Fruit fly (Drosophila melanogaster) whole organism, embryonic: ENCODE measurements around the gene T48.

Experiments used
- Ada2b ChIP-seq: fragments of 200-800 bp; sonication (Bioruptor generic); IDR thresholded peaks from 2 replicates; pipeline ENCODE4 v1.3.6; 2022; ENCODE audit warnings: missing biosample characterization, missing genetic modification characterization
- B-H2 ChIP-seq: fragments of 200-800 bp; sonication (Bioruptor generic); optimal IDR thresholded peaks from 2 replicates; lab custom pipeline; 2018; ENCODE audit warnings: missing biosample characterization, mild to moderate bottlenecking, missing genetic modification characterization
- CG11398 ChIP-seq: fragments of 200-800 bp; sonication (Bioruptor generic); optimal IDR thresholded peaks from 2 replicates; lab custom pipeline; 2016; ENCODE audit warnings: missing biosample characterization, missing genetic modification characterization
- CG11456 ChIP-seq: fragments of 200-800 bp; sonication (Bioruptor generic); IDR thresholded peaks from 3 replicates; pipeline ENCODE4 v1.3.6; 2022; ENCODE audit warnings: missing biosample characterization, missing genetic modification characterization
- CG11560 ChIP-seq: fragments of 200-800 bp; sonication (Bioruptor generic); IDR thresholded peaks from 3 replicates; pipeline ENCODE4 v1.3.6; 2022; ENCODE audit warnings: missing biosample characterization, missing genetic modification characterization
- CG12236 ChIP-seq: fragments of 200-800 bp; sonication (Bioruptor generic); optimal IDR thresholded peaks from 2 replicates; lab custom pipeline; 2016; ENCODE audit warnings: missing biosample characterization, missing genetic modification characterization
- CG13424 ChIP-seq: fragments of 200-800 bp; sonication (Bioruptor generic); optimal IDR thresholded peaks from 2 replicates; lab custom pipeline; 2019; ENCODE audit warnings: missing biosample characterization, mild to moderate bottlenecking, missing genetic modification characterization, moderate library complexity
- CG16815 ChIP-seq: fragments of 200-800 bp; sonication (Bioruptor generic); optimal IDR thresholded peaks from 3 replicates; lab custom pipeline; 2017; ENCODE audit warnings: missing biosample characterization, mild to moderate bottlenecking, missing genetic modification characterization
- CG17385 ChIP-seq: fragments of 200-800 bp; sonication (Bioruptor generic); optimal IDR thresholded peaks from 3 replicates; lab custom pipeline; 2018; ENCODE audit warnings: missing biosample characterization, mild to moderate bottlenecking, missing genetic modification characterization
- CG17912 ChIP-seq: fragments of 200-800 bp; sonication (Bioruptor generic); optimal IDR thresholded peaks from 2 replicates; lab custom pipeline; 2018; ENCODE audit warnings: missing biosample characterization, mild to moderate bottlenecking, missing genetic modification characterization
- CG18476 ChIP-seq: fragments of 200-800 bp; sonication (Bioruptor generic); optimal IDR thresholded peaks from 2 replicates; lab custom pipeline; 2016; ENCODE audit warnings: missing biosample characterization, mild to moderate bottlenecking, missing genetic modification characterization
- CG2202 ChIP-seq: fragments of 200-800 bp; sonication (Bioruptor generic); optimal IDR thresholded peaks from 2 replicates; lab custom pipeline; 2018; ENCODE audit warnings: missing biosample characterization, mild to moderate bottlenecking, missing genetic modification characterization
- CG2712 ChIP-seq: fragments of 200-800 bp; optimal IDR thresholded peaks from 3 replicates; lab custom pipeline; 2019; ENCODE audit warnings: missing biosample characterization, mild to moderate bottlenecking, missing genetic modification characterization, moderate library complexity
- CG4820 ChIP-seq: fragments of 200-800 bp; sonication (Bioruptor generic); optimal IDR thresholded peaks from 3 replicates; lab custom pipeline; 2016; ENCODE audit warnings: missing biosample characterization, missing genetic modification characterization
- CG5953 ChIP-seq: fragments of 200-800 bp; sonication (Bioruptor generic); IDR thresholded peaks from 2 replicates; pipeline ENCODE4 v1.3.6; 2022; ENCODE audit warnings: missing biosample characterization, missing genetic modification characterization
- CG6272 ChIP-seq: fragments of 200-800 bp; sonication (Bioruptor generic); IDR thresholded peaks from 2 replicates; pipeline ENCODE4 v1.3.6; 2022; ENCODE audit warnings: missing biosample characterization, missing genetic modification characterization
- CG8388 ChIP-seq: fragments of 200-800 bp; sonication (Bioruptor generic); optimal IDR thresholded peaks from 2 replicates; lab custom pipeline; 2019; ENCODE audit warnings: missing biosample characterization, mild to moderate bottlenecking, missing genetic modification characterization, moderate library complexity
- D ChIP-seq, 2 experiments: fragments of 200-800 bp in 1 of 2; fragments of >200 bp in 1 of 2; sonication (Bioruptor generic) in 1 of 2; optimal IDR thresholded peaks; 2 replicates in 1 of 2; 3 replicates in 1 of 2; lab custom pipeline; 2017; ENCODE audit warnings: mild to moderate bottlenecking in 1 of 2, missing biosample characterization in 1 of 2, missing genetic modification characterization in 1 of 2, missing genetic modification reagents in 1 of 2
- Dek ChIP-seq: fragments of 200-800 bp; sonication (Bioruptor generic); optimal IDR thresholded peaks from 3 replicates; lab custom pipeline; 2019; ENCODE audit warnings: missing biosample characterization, mild to moderate bottlenecking, missing genetic modification characterization, moderate library complexity
- Ets97D ChIP-seq: fragments of 200-800 bp; sonication (Bioruptor generic); optimal IDR thresholded peaks from 3 replicates; lab custom pipeline; 2016; ENCODE audit warnings: missing biosample characterization, missing genetic modification characterization
- Fer1 ChIP-seq: fragments of 200-800 bp; sonication (Bioruptor generic); optimal IDR thresholded peaks from 2 replicates; lab custom pipeline; 2017; ENCODE audit warnings: missing biosample characterization, mild to moderate bottlenecking, missing genetic modification characterization
- Fer3 ChIP-seq: fragments of 200-800 bp; sonication (Bioruptor generic); optimal IDR thresholded peaks from 2 replicates; lab custom pipeline; 2018; ENCODE audit warnings: missing biosample characterization, mild to moderate bottlenecking, missing genetic modification characterization, moderate library complexity
- HLH54F ChIP-seq: fragments of 200-800 bp; sonication (Bioruptor generic); optimal IDR thresholded peaks from 3 replicates; lab custom pipeline; 2016; ENCODE audit warnings: missing biosample characterization, missing genetic modification characterization
- Mad ChIP-seq: fragments of 200-800 bp; sonication (Bioruptor generic); optimal IDR thresholded peaks from 2 replicates; lab custom pipeline; 2016; ENCODE audit warnings: missing biosample characterization, missing genetic modification characterization
- Mrtf ChIP-seq: fragments of 200-800 bp; sonication (Bioruptor generic); IDR thresholded peaks from 3 replicates; pipeline ENCODE4 v1.3.6; 2022; ENCODE audit warnings: missing biosample characterization, missing genetic modification characterization
- NC2α ChIP-seq: fragments of 200-800 bp; sonication (Bioruptor generic); optimal IDR thresholded peaks from 2 replicates; lab custom pipeline; 2016; ENCODE audit warnings: missing biosample characterization, missing genetic modification characterization
- Nf-YC ChIP-seq: fragments of 200-800 bp; optimal IDR thresholded peaks from 3 replicates; lab custom pipeline; 2019; ENCODE audit warnings: missing biosample characterization, mild to moderate bottlenecking, missing genetic modification characterization, moderate library complexity
- Oaz ChIP-seq: fragments of 200-800 bp; sonication (Bioruptor generic); IDR thresholded peaks from 2 replicates; pipeline ENCODE4 v1.3.6; 2022; ENCODE audit warnings: missing biosample characterization, missing genetic modification characterization
- Oli ChIP-seq: fragments of 200-800 bp; sonication (Bioruptor generic); optimal IDR thresholded peaks from 2 replicates; lab custom pipeline; 2018; ENCODE audit warnings: missing biosample characterization, mild to moderate bottlenecking, missing genetic modification characterization, moderate library complexity
- Rfx ChIP-seq: fragments of 200-800 bp; sonication (Bioruptor generic); IDR thresholded peaks from 2 replicates; pipeline ENCODE4 v1.3.6; 2022; ENCODE audit warnings: missing biosample characterization, missing genetic modification characterization
- aop ChIP-seq: fragments of 200-800 bp; sonication (Bioruptor generic); IDR thresholded peaks from 2 replicates; pipeline ENCODE4 v1.3.6; 2022; ENCODE audit warnings: missing biosample characterization, missing genetic modification characterization
- ato ChIP-seq: fragments of 200-800 bp; sonication (Bioruptor generic); IDR thresholded peaks from 2 replicates; pipeline ENCODE4 v1.3.6; 2022; ENCODE audit warnings: missing biosample characterization, missing genetic modification characterization; ENCODE audit not compliant: partially characterized antibody
- dan ChIP-seq: fragments of 200-800 bp; sonication (Bioruptor generic); IDR thresholded peaks from 2 replicates; pipeline ENCODE4 v1.3.6; 2022; ENCODE audit warnings: missing biosample characterization, missing genetic modification characterization
- dmrt99B ChIP-seq: fragments of 200-800 bp; sonication (Bioruptor generic); optimal IDR thresholded peaks from 2 replicates; lab custom pipeline; 2018; ENCODE audit warnings: missing biosample characterization, mild to moderate bottlenecking, missing genetic modification characterization, moderate library complexity
- ems ChIP-seq: fragments of 200-800 bp; sonication (Bioruptor generic); optimal IDR thresholded peaks from 3 replicates; lab custom pipeline; 2016; ENCODE audit warnings: missing biosample characterization, missing genetic modification characterization
- eve ChIP-seq, 2 experiments: fragments of >200 bp; optimal IDR thresholded peaks; 2 replicates each; lab custom pipeline; 2017; ENCODE audit warnings: missing biosample characterization in 2 of 2, missing genetic modification characterization in 2 of 2
- gem ChIP-seq: fragments of 200-800 bp; sonication (Bioruptor generic); optimal IDR thresholded peaks from 2 replicates; lab custom pipeline; 2019; ENCODE audit warnings: missing biosample characterization, mild to moderate bottlenecking, missing genetic modification characterization, moderate library complexity
- gfzf ChIP-seq: fragments of 200-800 bp; sonication (Bioruptor generic); optimal IDR thresholded peaks from 2 replicates; lab custom pipeline; 2016; ENCODE audit warnings: missing biosample characterization, mild to moderate bottlenecking, missing genetic modification characterization, moderate library complexity
- hkb ChIP-seq, 2 experiments: fragments of 200-800 bp in 1 of 2; fragments of >200 bp in 1 of 2; sonication (Bioruptor generic) in 1 of 2; IDR thresholded peaks in 1 of 2; optimal IDR thresholded peaks in 1 of 2; 2 replicates each; pipeline versions ENCODE4 v1.3.6 to Lab custom; 2017 to 2022; ENCODE audit warnings: missing biosample characterization in 1 of 2, missing genetic modification characterization in 1 of 2
- mam ChIP-seq: fragments of 200-800 bp; sonication (Bioruptor generic); optimal IDR thresholded peaks from 3 replicates; lab custom pipeline; 2016; ENCODE audit warnings: missing biosample characterization, missing genetic modification characterization
- sens-2 ChIP-seq: fragments of 200-800 bp; sonication (Bioruptor generic); IDR thresholded peaks from 2 replicates; pipeline ENCODE4 v1.3.6; 2022; ENCODE audit warnings: missing biosample characterization, missing genetic modification characterization
- sisA ChIP-seq: fragments of 200-800 bp; sonication (Bioruptor generic); IDR thresholded peaks from 2 replicates; pipeline ENCODE4 v1.3.6; 2022; ENCODE audit warnings: missing biosample characterization, missing genetic modification characterization
- slp2 ChIP-seq: fragments of 200-800 bp; sonication (Bioruptor generic); optimal IDR thresholded peaks from 2 replicates; lab custom pipeline; 2016; ENCODE audit warnings: missing biosample characterization, missing genetic modification characterization
- so ChIP-seq: fragments of 200-800 bp; sonication (Bioruptor generic); IDR thresholded peaks from 3 replicates; pipeline ENCODE4 v1.3.6; 2022; ENCODE audit warnings: missing biosample characterization, missing genetic modification characterization
- stc ChIP-seq: fragments of 200-800 bp; sonication (Bioruptor generic); IDR thresholded peaks from 2 replicates; pipeline ENCODE4 v1.3.6; 2022; ENCODE audit warnings: missing biosample characterization, missing genetic modification characterization
- tap ChIP-seq: fragments of 200-800 bp; optimal IDR thresholded peaks from 3 replicates; lab custom pipeline; 2019; ENCODE audit warnings: missing biosample characterization, mild to moderate bottlenecking, missing genetic modification characterization, moderate library complexity
- tio ChIP-seq: fragments of 200-800 bp; sonication (Bioruptor generic); optimal IDR thresholded peaks from 2 replicates; lab custom pipeline; 2017; ENCODE audit warnings: missing biosample characterization, missing genetic modification characterization, inconsistent platforms
- tll ChIP-seq, 2 experiments: fragments of 200-800 bp in 1 of 2; fragments of >200 bp in 1 of 2; sonication (Bioruptor generic) in 1 of 2; optimal IDR thresholded peaks; 2 replicates each; lab custom pipeline; 2017 to 2019; ENCODE audit warnings: missing biosample characterization in 2 of 2, missing genetic modification characterization in 2 of 2, mild to moderate bottlenecking in 1 of 2, moderate library complexity in 1 of 2
- twi ChIP-seq: fragments of 200-800 bp; optimal IDR thresholded peaks from 2 replicates; lab custom pipeline; 2019; ENCODE audit warnings: missing biosample characterization, mild to moderate bottlenecking, missing genetic modification characterization, moderate library complexity
- wek ChIP-seq: fragments of 200-800 bp; sonication (Bioruptor generic); optimal IDR thresholded peaks from 3 replicates; lab custom pipeline; 2018; ENCODE audit warnings: missing biosample characterization, mild to moderate bottlenecking, missing genetic modification characterization, moderate library complexity
- zen2 ChIP-seq: fragments of 200-800 bp; sonication (Bioruptor generic); IDR thresholded peaks from 3 replicates; pipeline ENCODE4 v1.3.6; 2022; ENCODE audit warnings: missing biosample characterization, missing genetic modification characterization; ENCODE audit not compliant: partially characterized antibody

The T48 gene

DNA sequence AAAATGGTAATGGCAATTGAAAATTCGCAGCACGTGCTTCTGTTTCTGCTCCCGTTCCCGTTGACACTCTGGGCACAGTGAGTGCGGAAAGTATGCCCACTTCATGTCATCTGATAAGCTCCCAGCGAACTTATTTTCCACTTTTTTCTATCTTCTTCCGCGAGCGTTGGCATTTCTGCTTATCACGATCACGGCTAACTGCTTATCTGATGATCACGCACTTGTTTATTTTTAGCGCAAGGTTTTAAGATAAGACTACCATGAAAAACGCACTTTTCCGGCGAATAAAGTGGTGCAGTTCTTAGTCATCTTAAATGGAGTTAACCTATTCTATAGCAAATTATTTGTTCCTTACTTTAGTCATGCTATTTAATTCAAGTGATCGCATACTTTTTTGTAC is 55.9 kb downstream of the T48 start (continued):
- TF ChIP-seq ato = no peak
- peak; percentile 25 for TF ChIP-seq Mad (GFP tag; lab: Kevin White, UChicago)
- no peak for TF ChIP-seq eve (GFP tag; optimal IDR thresholded peaks at IDR 0.05; lab: Kevin White, UChicago)
- TF ChIP-seq zen2 (GFP tag; lab: Robert Waterston, UW) = no peak
- TF ChIP-seq gem (tag; lab: Kevin White, UChicago) = no peak
- no peak for TF ChIP-seq slp2 (GFP tag; lab: Kevin White, UChicago)
- no peak for TF ChIP-seq B-H2 (GFP tag; lab: Kevin White, UChicago)
- no peak for TF ChIP-seq CG6272 (GFP tag; lab: Robert Waterston, UW)
- no peak for TF ChIP-seq CG18476 (GFP tag; lab: Kevin White, UChicago)
- TF ChIP-seq Fer3 (tag; lab: Kevin White, UChicago) = no peak
- TF ChIP-seq gfzf (GFP tag; lab: Kevin White, UChicago) = no peak
- peak; percentile 48 for TF ChIP-seq CG13424
- TF ChIP-seq D (optimal IDR thresholded peaks at IDR 0.05; lab: Kevin White, UChicago) = no peak
- no peak for TF ChIP-seq D (GFP tag; optimal IDR thresholded peaks at IDR 0.05; lab: Kevin White, UChicago)
- TF ChIP-seq tio (GFP tag; lab: Kevin White, UChicago) = peak; percentile 51
- no peak for TF ChIP-seq Mrtf (GFP tag; lab: Robert Waterston, UW)
- no peak for TF ChIP-seq Ets97D (GFP tag; lab: Kevin White, UChicago)
- TF ChIP-seq CG11398 (GFP tag; lab: Kevin White, UChicago) = no peak
- no peak for TF ChIP-seq Rfx (GFP tag; lab: Robert Waterston, UW)
- no peak for TF ChIP-seq sens-2 (GFP tag; lab: Robert Waterston, UW)
- TF ChIP-seq CG2202 (tag; lab: Kevin White, UChicago) = no peak
- TF ChIP-seq tap = no peak
- no peak for TF ChIP-seq CG12236 (GFP tag; lab: Kevin White, UChicago)
- no peak for TF ChIP-seq ems
- TF ChIP-seq Oaz (GFP tag; lab: Robert Waterston, UW) = no peak
- TF ChIP-seq Ada2b (GFP tag; lab: Robert Waterston, UW) = 0 out of 2 replicates have a peak, but pooled peaks have one; percentile 4
- peak; percentile 43 for TF ChIP-seq Fer1 (GFP tag; lab: Kevin White, UChicago)
- TF ChIP-seq CG11456 (GFP tag; lab: Robert Waterston, UW) = 0 out of 3 replicates have a peak, but pooled peaks have one; percentile 49
- no peak for TF ChIP-seq CG5953 (GFP tag; lab: Robert Waterston, UW)
- peak; percentile 68 for TF ChIP-seq Oli (tag; lab: Kevin White, UChicago)
- peak; percentile 27; the same call in 1 of the 2 replicates for TF ChIP-seq sisA (GFP tag; lab: Robert Waterston, UW)
- TF ChIP-seq Dek (tag; lab: Kevin White, UChicago) = no peak
- peak; percentile 53 for TF ChIP-seq CG2712 (tag; lab: Kevin White, UChicago)
- TF ChIP-seq dmrt99B (tag; lab: Kevin White, UChicago) = peak; percentile 75
- TF ChIP-seq mam (GFP tag; lab: Kevin White, UChicago) = peak; percentile 47
- no peak for TF ChIP-seq dan (GFP tag; lab: Robert Waterston, UW)
- no peak for TF ChIP-seq NC2α (GFP tag; lab: Kevin White, UChicago)
- peak; percentile 31 for TF ChIP-seq CG17385 (GFP tag; lab: Kevin White, UChicago)
- TF ChIP-seq tll (GFP tag; optimal IDR thresholded peaks at IDR 0.05; lab: Kevin White, UChicago) = no peak
- peak; percentile 44 for TF ChIP-seq CG4820 (GFP tag; lab: Kevin White, UChicago)
- TF ChIP-seq so = no peak
- no peak for TF ChIP-seq CG11560 (tag; lab: Robert Waterston, UW)
- no peak for TF ChIP-seq stc (GFP tag; lab: Robert Waterston, UW)
- no peak for TF ChIP-seq CG17912 (GFP tag; lab: Kevin White, UChicago)
- no peak for TF ChIP-seq Nf-YC
- peak; percentile 43 for TF ChIP-seq HLH54F (GFP tag; lab: Kevin White, UChicago)
- TF ChIP-seq twi (tag; lab: Kevin White, UChicago) = no peak
- TF ChIP-seq aop (GFP tag; lab: Robert Waterston, UW) = no peak
- no peak for TF ChIP-seq CG16815 (GFP tag; lab: Kevin White, UChicago)
- no peak for TF ChIP-seq wek (GFP tag; lab: Kevin White, UChicago)
- peak; percentile 91 for TF ChIP-seq CG8388 (GFP tag; lab: Kevin White, UChicago)
- TF ChIP-seq hkb (optimal IDR thresholded peaks at IDR 0.05; lab: Kevin White, UChicago) = no peak
- TF ChIP-seq hkb (GFP tag; IDR thresholded peaks at IDR 0.05; lab: Robert Waterston, UW) = peak; percentile 31; the same call in 1 of the 2 replicates
